Worm (Caenorhabditis elegans) whole organism, midembryonic: ENCODE data around the gene F37C12.14.
A peak's percentile ranks its signal among the peaks of the same experiment; 100 is the strongest.

Experiments
- T22C8.4 ChIP-seq: fragments of 200-800 bp; sonication (Bioruptor generic); IDR thresholded peaks from 2 replicates; pipeline ENCODE4 v1.3.6; 2022; ENCODE audit warnings: missing genetic modification characterization, missing compliant biosample characterization
- cog-1 ChIP-seq: sonication (generic microtip); optimal IDR thresholded peaks from 2 replicates; lab custom pipeline; 2016; ENCODE audit warnings: missing genetic modification characterization, missing compliant biosample characterization
- flt-1 ChIP-seq: fragments of 200-800 bp; sonication (Bioruptor generic); IDR thresholded peaks from 2 replicates; pipeline ENCODE4 v1.3.6; 2022; ENCODE audit warnings: missing genetic modification characterization, missing compliant biosample characterization
- klf-2 ChIP-seq: fragments of 200-800 bp; sonication (Bioruptor generic); conservative IDR thresholded peaks from 2 replicates; pipeline ENCODE4 v1.3.6; 2022; ENCODE audit warnings: missing genetic modification reagents, missing genetic modification characterization, missing compliant biosample characterization
- med-1 ChIP-seq: sonication (generic microtip); optimal IDR thresholded peaks from 2 replicates; lab custom pipeline; 2017; ENCODE audit warnings: missing genetic modification characterization, mild to moderate bottlenecking, missing compliant biosample characterization, antibody characterized with exemption, missing genetic modification reagents; ENCODE audit not compliant: insufficient read depth
- ref-1 ChIP-seq: fragments of 200-800 bp; sonication (Bioruptor generic); conservative IDR thresholded peaks from 2 replicates; pipeline ENCODE4 v1.3.6; 2022; ENCODE audit warnings: missing genetic modification reagents, missing genetic modification characterization, missing compliant biosample characterization
- tab-1 ChIP-seq: fragments of 200-800 bp; sonication (Bioruptor generic); IDR thresholded peaks from 2 replicates; pipeline ENCODE4 v1.3.6; 2022; ENCODE audit warnings: missing genetic modification characterization, missing compliant biosample characterization
- ztf-23 ChIP-seq: fragments of 200-800 bp; sonication (Bioruptor generic); IDR thresholded peaks from 2 replicates; pipeline ENCODE4 v1.3.6; 2022; ENCODE audit warnings: missing genetic modification reagents, missing genetic modification characterization, missing compliant biosample characterization
- ztf-29 ChIP-seq: fragments of 200-800 bp; sonication (Bioruptor generic); IDR thresholded peaks from 2 replicates; pipeline ENCODE4 v1.3.6; 2022; ENCODE audit warnings: missing genetic modification reagents, missing genetic modification characterization, missing compliant biosample characterization

The F37C12.14 gene

ce11 chrIII:7198838-7199237 is 13.5 kb upstream of the F37C12.14 start, which contains the start of gene pfd-5:
pfd-5 (minus strand) TSS chrIII:7198884.
- no peak for TF ChIP-seq ref-1
- TF ChIP-seq klf-2, result peak; percentile 71; the same call in 1 of the 2 replicates
- TF ChIP-seq T22C8.4 (GFP tag; lab: Robert Waterston, UW), result no peak; the same call in 1 of the 2 replicates
- TF ChIP-seq cog-1 (tag; lab: Kevin White, UChicago), result peak; percentile 52
- peak; percentile 74 for TF ChIP-seq ztf-23
- peak; percentile 84 for TF ChIP-seq flt-1
- TF ChIP-seq ztf-29 (GFP tag; lab: Robert Waterston, UW), result no peak

- TF ChIP-seq cog-1 (tag; lab: Kevin White, UChicago), result no peak
- no peak for TF ChIP-seq ztf-29 (GFP tag; lab: Robert Waterston, UW)
These were observed 12.6 kb upstream of the F37C12.14 start, which contains the start of gene exos-9 for ce11 chrIII:7197973-7198372. exos-9 (minus strand) TSS chrIII:7198073.

DNA sequence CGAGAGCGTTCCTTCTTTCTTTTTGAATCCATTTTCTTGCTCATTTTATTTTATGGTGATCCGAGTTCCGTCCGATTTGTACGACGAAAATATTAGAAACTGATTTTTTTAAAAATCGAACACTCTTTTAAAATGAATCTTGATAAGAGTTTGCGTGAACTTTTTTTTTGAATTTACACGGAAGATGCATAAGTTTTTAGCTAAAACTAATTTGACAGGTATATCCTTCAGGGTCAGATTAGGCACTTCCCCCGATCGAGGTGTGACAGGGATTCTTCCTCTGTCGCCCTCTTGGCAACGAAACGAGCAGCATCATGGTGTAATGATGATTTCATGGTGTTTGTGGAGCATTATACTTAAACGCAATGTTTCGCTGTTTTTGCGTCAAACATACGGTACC is 10.0 kb upstream of the F37C12.14 start, which contains the start of gene F37C12.18:
Gene F37C12.18 (minus strand): TSS at position 101 of the 400 bp plus-strand sequence.
- TF ChIP-seq flt-1 (no peak), ztf-29 (GFP tag; lab: Robert Waterston, UW) (no peak), ref-1 (no peak), klf-2 (no peak), tab-1 (no peak), T22C8.4 (GFP tag; lab: Robert Waterston, UW) (no peak), med-1 (GFP tag; lab: Kevin White, UChicago) (no peak), ztf-23 (no peak), cog-1 (tag; lab: Kevin White, UChicago) (no peak)

ce11 chrIII:7192942-7193665 is 7.7 kb upstream of the F37C12.14 start, which contains the start of gene mec-14:
mec-14 (minus strand) TSS chrIII:7192992.
- no peak for TF ChIP-seq cog-1 (tag; lab: Kevin White, UChicago)
- no peak for TF ChIP-seq klf-2
- TF ChIP-seq flt-1, result no peak
- no peak for TF ChIP-seq med-1 (GFP tag; lab: Kevin White, UChicago)
- TF ChIP-seq ref-1, result no peak
- no peak for TF ChIP-seq ztf-23
- no peak for TF ChIP-seq T22C8.4 (GFP tag; lab: Robert Waterston, UW)
- TF ChIP-seq tab-1, result no peak

DNA sequence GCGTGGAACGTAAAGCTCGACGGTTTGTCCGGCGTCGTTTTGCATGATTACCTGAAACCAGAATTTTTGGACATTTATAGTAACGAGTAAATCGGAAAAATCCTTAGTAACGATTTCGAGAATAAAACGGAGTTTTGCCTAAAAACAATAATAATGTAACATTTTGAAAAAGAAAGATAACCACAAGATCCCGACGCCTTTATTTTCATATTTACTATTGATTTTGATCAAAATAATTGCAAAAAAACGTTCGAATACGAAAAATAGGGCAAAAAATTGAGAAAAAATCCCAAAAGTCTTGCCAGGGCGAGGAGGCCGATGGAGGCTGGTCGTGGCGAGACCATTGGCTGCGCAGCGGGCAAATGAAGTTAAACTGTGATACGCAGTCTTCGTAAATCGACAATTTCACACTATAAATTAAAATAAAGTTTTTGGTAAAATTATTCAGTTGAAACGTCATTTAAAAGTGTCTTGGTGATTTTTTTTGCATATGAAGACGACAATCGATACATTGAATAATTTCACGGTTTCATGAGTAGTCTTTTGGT is 4.3 kb upstream of the F37C12.14 start, which contains the start of gene rps-21:
Gene rps-21 (minus strand): TSS at position 51 of the 548 bp plus-strand sequence.
- no peak for TF ChIP-seq T22C8.4 (GFP tag; lab: Robert Waterston, UW)
- peak; percentile 34 for TF ChIP-seq cog-1 (tag; lab: Kevin White, UChicago)
- TF ChIP-seq klf-2, result no peak
- TF ChIP-seq flt-1, result 0 out of 2 replicates have a peak, but pooled peaks have one; percentile 4
- peak; percentile 55; the same call in 1 of the 2 replicates for TF ChIP-seq ztf-23

- TF ChIP-seq tab-1 (no peak), cog-1 (tag; lab: Kevin White, UChicago) (no peak), klf-2 (no peak), T22C8.4 (GFP tag; lab: Robert Waterston, UW) (no peak), flt-1 (no peak), ztf-23 (no peak)
These were observed 3.1 kb upstream of the F37C12.14 start, which contains the start of the genes F37C12.21 and F37C12.10 for ce11 chrIII:7188300-7189052. F37C12.21 (plus strand) TSS chrIII:7188357. F37C12.10 (minus strand) TSS chrIII:7188384.

DNA sequence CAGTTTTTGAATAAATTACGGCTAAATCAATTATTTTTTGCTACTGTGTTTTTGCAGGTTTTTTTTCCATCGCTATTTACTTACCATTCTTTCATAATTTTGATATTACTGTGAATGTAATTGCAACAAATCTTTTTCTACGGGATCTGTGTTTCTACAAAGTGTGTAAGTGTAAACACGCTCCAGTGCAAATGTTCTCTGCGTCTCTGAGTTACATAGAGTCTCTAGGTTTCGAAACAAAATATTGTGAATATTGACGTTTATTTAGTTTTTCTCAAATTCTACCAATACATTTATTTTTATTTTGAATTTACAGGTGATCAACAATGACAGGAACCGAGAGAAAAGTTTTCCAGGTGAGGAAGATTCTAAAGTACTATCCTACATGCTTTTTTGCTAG is 1.4 kb downstream of the F37C12.14 start, which contains the start of gene yju-2:
Gene yju-2 (plus strand): TSS at position 315 of the 400 bp plus-strand sequence.
- TF ChIP-seq klf-2, result no peak
- TF ChIP-seq ztf-29 (GFP tag; lab: Robert Waterston, UW), result no peak
- TF ChIP-seq med-1 (GFP tag; lab: Kevin White, UChicago), result no peak
- no peak for TF ChIP-seq ref-1
- TF ChIP-seq ztf-23, result no peak
- TF ChIP-seq T22C8.4 (GFP tag; lab: Robert Waterston, UW), result no peak
- TF ChIP-seq tab-1, result no peak
- TF ChIP-seq flt-1, result no peak
- no peak for TF ChIP-seq cog-1 (tag; lab: Kevin White, UChicago)

DNA sequence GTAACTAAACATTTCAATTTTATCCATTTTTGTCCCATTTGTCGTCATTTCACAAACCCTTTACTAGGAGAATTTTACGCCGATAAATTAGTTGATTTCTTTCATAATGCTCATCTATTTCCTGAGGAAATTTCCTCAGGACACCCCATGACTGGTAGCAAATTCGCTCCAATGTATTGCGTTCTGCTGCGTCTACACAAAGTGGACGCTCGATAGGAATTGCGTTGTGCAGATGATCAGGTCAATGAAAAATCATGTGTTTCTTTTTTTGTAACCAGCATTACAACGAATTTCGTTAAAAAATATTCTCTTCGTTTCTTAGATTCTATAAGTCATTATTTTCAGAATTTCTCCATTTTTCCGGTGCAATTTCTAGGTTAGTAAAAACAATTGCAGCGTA is 3.6 kb downstream of the F37C12.14 start, which contains the start of gene epg-4:
Gene epg-4 (plus strand): TSS at position 346 of the 400 bp plus-strand sequence.
- TF ChIP-seq cog-1 (tag; lab: Kevin White, UChicago) (no peak), flt-1 (0 out of 2 replicates have a peak, but pooled peaks have one; percentile 18), ztf-29 (GFP tag; lab: Robert Waterston, UW) (no peak), ref-1 (no peak), klf-2 (no peak)

DNA sequence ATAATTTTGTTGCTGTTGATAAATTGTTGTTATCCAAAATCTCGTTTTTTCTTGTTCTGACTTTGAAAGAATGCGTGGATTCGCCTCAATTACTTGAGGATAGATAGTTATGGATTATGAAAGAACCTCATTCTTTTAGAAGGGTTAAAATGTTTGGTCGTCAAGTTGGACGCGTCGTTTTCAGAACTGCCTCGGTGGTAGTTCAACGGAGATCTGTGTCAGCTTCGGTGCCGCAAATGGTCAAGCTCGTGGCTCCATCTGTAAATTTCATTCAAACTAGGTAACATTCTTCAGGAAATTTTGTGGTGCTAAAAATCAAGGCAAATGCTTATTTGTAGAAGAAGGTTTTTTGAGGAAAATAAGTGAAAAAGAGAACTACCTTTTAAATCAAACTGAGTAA is 4.8 kb downstream of the F37C12.14 start, which contains the start of gene ndab-2:
Gene ndab-2 (plus strand): TSS at position 140 of the 400 bp plus-strand sequence.
- TF ChIP-seq med-1 (GFP tag; lab: Kevin White, UChicago) (no peak), klf-2 (no peak), cog-1 (tag; lab: Kevin White, UChicago) (no peak), tab-1 (no peak), ref-1 (no peak), ztf-23 (no peak), ztf-29 (GFP tag; lab: Robert Waterston, UW) (no peak), T22C8.4 (GFP tag; lab: Robert Waterston, UW) (no peak), flt-1 (no peak)
